Worm (Caenorhabditis elegans) whole organism, L1 larva: ENCODE measurements around the gene fbxa-141.

ENCODE experiments used
- C04F5.9 ChIP-seq: sonication (generic microtip); optimal IDR thresholded peaks from 2 replicates; lab custom pipeline; 2016; ENCODE audit warnings: missing genetic modification characterization, missing compliant biosample characterization
- C16A3.4 ChIP-seq: fragments of 150-350 bp; optimal IDR thresholded peaks from 2 replicates; lab custom pipeline; 2014; ENCODE audit warnings: missing biosample characterization, missing genetic modification characterization
- Y116A8C.19 ChIP-seq: sonication (generic microtip); optimal IDR thresholded peaks from 2 replicates; lab custom pipeline; 2016; ENCODE audit warnings: missing compliant biosample characterization, missing genetic modification characterization, borderline replicate concordance
- aha-1 ChIP-seq: fragments of 150-350 bp; optimal IDR thresholded peaks from 2 replicates; lab custom pipeline; 2014; ENCODE audit warnings: missing biosample characterization, missing genetic modification characterization
- alr-1 ChIP-seq: fragments of 200-800 bp; sonication (Bioruptor generic); optimal IDR thresholded peaks from 2 replicates; lab custom pipeline; 2018; ENCODE audit warnings: borderline replicate concordance, mild to moderate bottlenecking, missing genetic modification characterization, missing compliant biosample characterization
- ama-1 ChIP-seq: fragments of 150-350 bp; optimal IDR thresholded peaks from 2 replicates; lab custom pipeline; 2014
- blmp-1 ChIP-seq: fragments of 150-350 bp; optimal IDR thresholded peaks from 2 replicates; lab custom pipeline; 2014; ENCODE audit warnings: missing biosample characterization, missing genetic modification characterization
- ceh-63 ChIP-seq: fragments of 200-800 bp; sonication (Bioruptor generic); optimal IDR thresholded peaks from 2 replicates; lab custom pipeline; 2018; ENCODE audit warnings: mild to moderate bottlenecking, missing genetic modification characterization, missing compliant biosample characterization
- ceh-88 ChIP-seq: fragments of 200-800 bp; sonication (Bioruptor generic); IDR thresholded peaks from 2 replicates; pipeline ENCODE4 v1.3.6; 2022; ENCODE audit warnings: missing genetic modification characterization, missing compliant biosample characterization
- ces-1 ChIP-seq: fragments of 150-350 bp; optimal IDR thresholded peaks from 2 replicates; lab custom pipeline; 2014; ENCODE audit warnings: missing biosample characterization, missing genetic modification reagents, missing genetic modification characterization
- efl-1 ChIP-seq, 4 experiments: fragments of 150-350 bp; optimal IDR thresholded peaks in 3 of 4; peaks in 1 of 4; 1 replicate in 1 of 4; 2 replicates in 3 of 4; lab custom pipeline; 2014; ENCODE audit warnings: missing biosample characterization in 2 of 4, missing genetic modification characterization in 2 of 4, missing genetic modification reagents in 2 of 4
- efl-3 ChIP-seq: fragments of 200-800 bp; sonication (Bioruptor generic); optimal IDR thresholded peaks from 2 replicates; lab custom pipeline; 2018; ENCODE audit warnings: mild to moderate bottlenecking, missing genetic modification characterization, missing compliant biosample characterization
- elt-3 ChIP-seq, 6 experiments: fragments of 150-350 bp in 1 of 6; sonication (generic microtip); optimal IDR thresholded peaks; 2 replicates each; lab custom pipeline; 2017 to 2018; ENCODE audit warnings: missing biosample characterization in 6 of 6, missing genetic modification characterization in 6 of 6, inconsistent platforms in 1 of 6
- ets-5 ChIP-seq: fragments of 200-800 bp; sonication (Bioruptor generic); IDR thresholded peaks from 2 replicates; pipeline ENCODE4 v1.3.6; 2022; ENCODE audit warnings: missing genetic modification characterization, missing compliant biosample characterization
- fkh-10 ChIP-seq: sonication (generic microtip); optimal IDR thresholded peaks from 2 replicates; lab custom pipeline; 2017; ENCODE audit warnings: missing biosample characterization, missing genetic modification reagents, missing genetic modification characterization
- fkh-8 ChIP-seq: sonication (generic microtip); optimal IDR thresholded peaks from 2 replicates; lab custom pipeline; 2016; ENCODE audit warnings: mild to moderate bottlenecking, missing genetic modification characterization, missing compliant biosample characterization
- grh-1 ChIP-seq: fragments of 200-800 bp; sonication (Bioruptor generic); IDR thresholded peaks from 2 replicates; pipeline ENCODE4 v1.3.6; 2022; ENCODE audit warnings: missing genetic modification reagents, missing genetic modification characterization, missing compliant biosample characterization
- hlh-4 ChIP-seq: sonication (generic microtip); optimal IDR thresholded peaks from 2 replicates; lab custom pipeline; 2016; ENCODE audit warnings: mild to moderate bottlenecking, missing genetic modification characterization, missing compliant biosample characterization
- hpl-2 ChIP-seq: fragments of 150-350 bp; optimal IDR thresholded peaks from 2 replicates; lab custom pipeline; 2014; ENCODE audit warnings: missing biosample characterization, missing genetic modification reagents, missing genetic modification characterization
- isw-1 ChIP-seq: fragments of 200-800 bp; sonication (Bioruptor generic); IDR thresholded peaks from 2 replicates; pipeline ENCODE4 v1.3.6; 2022; ENCODE audit warnings: missing genetic modification characterization, missing compliant biosample characterization
- lin-14 ChIP-seq: fragments of 200-800 bp; sonication (Bioruptor generic); optimal IDR thresholded peaks from 2 replicates; lab custom pipeline; 2018; ENCODE audit warnings: mild to moderate bottlenecking, missing genetic modification characterization, moderate library complexity, missing compliant biosample characterization
- lin-15B ChIP-seq: fragments of 150-350 bp; sonication (generic microtip); optimal IDR thresholded peaks from 3 replicates; lab custom pipeline; 2014; ENCODE audit warnings: missing biosample characterization, missing genetic modification characterization
- lin-39 ChIP-seq: fragments of 150-350 bp; optimal IDR thresholded peaks from 2 replicates; lab custom pipeline; 2014; ENCODE audit warnings: missing biosample characterization, missing genetic modification reagents, missing genetic modification characterization
- lir-3 ChIP-seq: sonication (generic microtip); optimal IDR thresholded peaks from 2 replicates; lab custom pipeline; 2016; ENCODE audit warnings: mild to moderate bottlenecking, missing genetic modification characterization, moderate library complexity, missing compliant biosample characterization; ENCODE audit not compliant: poor library complexity
- mdl-1 ChIP-seq, 2 experiments: fragments of 150-350 bp; optimal IDR thresholded peaks; 2 replicates each; lab custom pipeline; 2014 to 2017; ENCODE audit warnings: missing biosample characterization in 2 of 2, missing genetic modification characterization in 2 of 2, inconsistent platforms in 1 of 2
- mef-2 ChIP-seq: fragments of 150-350 bp; optimal IDR thresholded peaks from 2 replicates; lab custom pipeline; 2014; ENCODE audit warnings: missing biosample characterization, missing genetic modification characterization
- mep-1 ChIP-seq: fragments of 150-350 bp; optimal IDR thresholded peaks from 2 replicates; lab custom pipeline; 2014; ENCODE audit warnings: missing biosample characterization, missing genetic modification characterization
- nhr-12 ChIP-seq: sonication (generic microtip); optimal IDR thresholded peaks from 2 replicates; lab custom pipeline; 2017; ENCODE audit warnings: missing biosample characterization, missing genetic modification characterization
- nhr-71 ChIP-seq: sonication (generic microtip); optimal IDR thresholded peaks from 2 replicates; lab custom pipeline; 2016; ENCODE audit warnings: mild to moderate bottlenecking, missing genetic modification characterization, moderate library complexity, missing compliant biosample characterization
- nhr-76 ChIP-seq: sonication (generic microtip); optimal IDR thresholded peaks from 2 replicates; lab custom pipeline; 2017; ENCODE audit warnings: missing biosample characterization, missing genetic modification characterization
- nhr-77 ChIP-seq: fragments of 150-350 bp; optimal IDR thresholded peaks from 2 replicates; lab custom pipeline; 2014; ENCODE audit warnings: missing biosample characterization, missing genetic modification characterization
- nhr-84 ChIP-seq: sonication (generic microtip); optimal IDR thresholded peaks from 2 replicates; lab custom pipeline; 2017; ENCODE audit warnings: missing biosample characterization, missing genetic modification characterization
- nhr-85 ChIP-seq: sonication (generic microtip); peaks from one replicate; lab custom pipeline; 2016; ENCODE audit warnings: missing genetic modification characterization, inconsistent platforms, missing compliant biosample characterization
- pag-3 ChIP-seq: sonication (generic microtip); optimal IDR thresholded peaks from 2 replicates; lab custom pipeline; 2017; ENCODE audit warnings: missing genetic modification characterization, mild to moderate bottlenecking, missing compliant biosample characterization, antibody characterized with exemption, borderline replicate concordance; ENCODE audit not compliant: insufficient read depth
- pax-3 ChIP-seq: fragments of 200-800 bp; sonication (Bioruptor generic); optimal IDR thresholded peaks from 2 replicates; lab custom pipeline; 2018; ENCODE audit warnings: mild to moderate bottlenecking, missing genetic modification characterization, moderate library complexity, missing compliant biosample characterization
- pqm-1 ChIP-seq: sonication (generic microtip); optimal IDR thresholded peaks from 3 replicates; lab custom pipeline; 2017; ENCODE audit warnings: missing biosample characterization, missing genetic modification characterization
- rnt-1 ChIP-seq: sonication (generic microtip); optimal IDR thresholded peaks from 2 replicates; lab custom pipeline; 2016; ENCODE audit warnings: mild to moderate bottlenecking, missing genetic modification characterization, moderate library complexity, missing compliant biosample characterization
- snu-23 ChIP-seq: sonication (generic microtip); optimal IDR thresholded peaks from 2 replicates; lab custom pipeline; 2016; ENCODE audit warnings: missing genetic modification characterization, missing compliant biosample characterization
- sptf-1 ChIP-seq: fragments of 150-350 bp; optimal IDR thresholded peaks from 2 replicates; lab custom pipeline; 2014; ENCODE audit warnings: missing biosample characterization, missing genetic modification characterization
- sup-37 ChIP-seq: fragments of 200-800 bp; sonication (Bioruptor generic); optimal IDR thresholded peaks from 2 replicates; lab custom pipeline; 2018; ENCODE audit warnings: mild to moderate bottlenecking, missing genetic modification characterization, missing compliant biosample characterization
- swsn-7 ChIP-seq: sonication (generic microtip); optimal IDR thresholded peaks from 2 replicates; lab custom pipeline; 2016; ENCODE audit warnings: missing genetic modification characterization, missing compliant biosample characterization
- tbx-2 ChIP-seq: sonication (generic microtip); optimal IDR thresholded peaks from 2 replicates; lab custom pipeline; 2016; ENCODE audit warnings: missing genetic modification characterization, missing compliant biosample characterization
- tlp-1 ChIP-seq: fragments of 150-350 bp; optimal IDR thresholded peaks from 2 replicates; lab custom pipeline; 2014; ENCODE audit warnings: missing biosample characterization, missing genetic modification characterization
- unc-130 ChIP-seq: fragments of 150-350 bp; optimal IDR thresholded peaks from 2 replicates; lab custom pipeline; 2017; ENCODE audit warnings: missing biosample characterization, missing genetic modification characterization, inconsistent platforms
- unc-62 ChIP-seq: fragments of 150-350 bp; optimal IDR thresholded peaks from 2 replicates; lab custom pipeline; 2014; ENCODE audit warnings: missing biosample characterization, missing genetic modification reagents, missing genetic modification characterization
- vab-15 ChIP-seq: sonication (generic microtip); optimal IDR thresholded peaks from 2 replicates; lab custom pipeline; 2017; ENCODE audit warnings: missing genotype, mild to moderate bottlenecking, missing genetic modification characterization, missing compliant biosample characterization
- ztf-11 ChIP-seq, 2 experiments: sonication (generic microtip); optimal IDR thresholded peaks; 2 replicates each; lab custom pipeline; 2016 to 2017; ENCODE audit warnings: missing genetic modification characterization in 2 of 2, missing biosample characterization in 1 of 2, missing compliant biosample characterization in 1 of 2

fbxa-141 gene

ce11 chrX:14491103-14491502, 21.6 kb downstream of the fbxa-141 start:
- TF ChIP-seq blmp-1 (peak; percentile 44), tbx-2 (peak; percentile 39), lir-3 (no peak), lin-14 (GFP tag; lab: Kevin White, UChicago) (peak; percentile 54), efl-1 (optimal IDR thresholded peaks at IDR 0.05; lab: Kevin White, UChicago) (no peak), efl-1 (GFP tag; optimal IDR thresholded peaks at IDR 0.05 in 1 of 2; lab: Kevin White, UChicago) (peak in 1 of 2 experiments; percentile 20), rnt-1 (tag; lab: Kevin White, UChicago) (peak; percentile 1), sptf-1 (tag; lab: Kevin White, UChicago) (no peak), grh-1 (GFP tag; lab: Robert Waterston, UW) (peak; percentile 28; the same call in 1 of the 2 replicates), nhr-71 (tag; lab: Kevin White, UChicago) (peak; percentile 25), ama-1 (lab: Kevin White, UChicago) (peak; percentile 68), nhr-84 (no peak), snu-23 (peak; percentile 17), tlp-1 (tag; lab: Kevin White, UChicago) (no peak), vab-15 (no peak), aha-1 (tag; lab: Kevin White, UChicago) (no peak), pqm-1 (no peak), nhr-85 (tag; lab: Kevin White, UChicago) (peak; percentile 80), lin-39 (no peak)

DNA sequence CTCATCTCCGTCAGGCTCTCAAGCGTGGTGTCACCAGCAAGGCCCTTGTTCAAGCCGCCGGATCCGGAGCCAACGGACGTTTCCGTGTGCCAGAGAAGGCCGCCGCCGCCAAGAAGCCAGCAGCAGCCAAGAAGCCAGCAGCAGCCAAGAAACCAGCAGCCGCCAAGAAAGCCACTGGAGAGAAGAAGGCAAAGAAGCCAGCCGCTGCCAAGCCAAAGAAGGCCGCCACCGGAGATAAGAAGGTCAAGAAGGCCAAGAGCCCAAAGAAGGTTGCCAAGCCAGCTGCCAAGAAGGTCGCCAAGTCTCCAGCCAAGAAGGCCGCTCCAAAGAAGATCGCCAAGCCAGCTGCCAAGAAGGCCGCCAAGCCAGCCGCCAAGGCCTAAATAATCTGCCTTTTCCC, 22.2 kb downstream of the fbxa-141 start:
- TF ChIP-seq ceh-63 (GFP tag; lab: Kevin White, UChicago), result no peak

DNA sequence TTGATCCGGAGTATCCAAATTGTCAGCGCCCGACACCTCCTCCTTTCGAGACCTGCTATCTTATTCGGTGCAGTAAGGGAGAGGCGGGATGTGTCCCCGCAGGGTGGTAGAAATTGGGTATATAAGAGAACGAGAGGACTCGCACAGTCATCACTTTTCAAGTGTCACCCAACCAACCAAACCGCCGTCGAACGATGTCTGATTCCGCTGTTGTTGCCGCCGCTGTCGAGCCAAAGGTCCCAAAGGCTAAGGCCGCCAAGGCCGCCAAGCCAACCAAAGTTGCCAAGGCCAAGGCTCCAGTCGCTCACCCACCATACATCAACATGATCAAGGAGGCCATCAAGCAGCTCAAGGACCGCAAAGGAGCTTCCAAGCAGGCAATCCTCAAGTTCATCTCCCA, 22.8 kb downstream of the fbxa-141 start, which contains the start of gene his-24:
Gene his-24, plus strand, starts transcription at position 150 of the 400 bp plus-strand sequence.
- TF ChIP-seq alr-1 (tag; lab: Kevin White, UChicago), result no peak
- peak; percentile 50 for TF ChIP-seq fkh-10
- TF ChIP-seq mef-2 (tag; lab: Kevin White, UChicago), result no peak
- no peak for TF ChIP-seq lin-15B
- no peak for TF ChIP-seq ets-5 (GFP tag; lab: Robert Waterston, UW)
- peak; percentile 89 for TF ChIP-seq lin-14 (GFP tag; lab: Kevin White, UChicago)
- TF ChIP-seq tbx-2, result peak; percentile 72
- TF ChIP-seq mep-1 (tag; lab: Kevin White, UChicago), result peak; percentile 35
- TF ChIP-seq unc-62 (GFP tag; lab: Kevin White, UChicago), result no peak
- TF ChIP-seq nhr-77 (tag; lab: Kevin White, UChicago), result peak; percentile 55
- no peak for TF ChIP-seq hlh-4 (tag; lab: Kevin White, UChicago)
- peak; percentile 18 for TF ChIP-seq pax-3
- TF ChIP-seq nhr-12 (tag; lab: Kevin White, UChicago), result no peak
- TF ChIP-seq efl-1 (optimal IDR thresholded peaks at IDR 0.05; lab: Kevin White, UChicago), result peak; percentile 46 to 48
- TF ChIP-seq efl-1 (GFP tag; optimal IDR thresholded peaks at IDR 0.05 in 1 of 2; lab: Kevin White, UChicago), result peak in 1 of 2 experiments; percentile 53
- TF ChIP-seq rnt-1 (tag; lab: Kevin White, UChicago), result peak; percentile 75
- TF ChIP-seq fkh-8, result peak; percentile 72
- TF ChIP-seq C16A3.4 (tag; lab: Kevin White, UChicago), result peak; percentile 80
- TF ChIP-seq ztf-11 (tag; optimal IDR thresholded peaks at IDR 0.05; lab: Kevin White, UChicago), result peak in 1 of 2 experiments; percentile 70
- TF ChIP-seq ceh-63 (GFP tag; lab: Kevin White, UChicago), result no peak
- no peak for TF ChIP-seq pqm-1
- TF ChIP-seq lir-3, result no peak
- TF ChIP-seq mdl-1 (tag; optimal IDR thresholded peaks at IDR 0.05; lab: Kevin White, UChicago), result peak in 1 of 2 experiments; percentile 46
- no peak for TF ChIP-seq Y116A8C.19 (tag; lab: Kevin White, UChicago)
- TF ChIP-seq elt-3 (tag; optimal IDR thresholded peaks at IDR 0.05; lab: Kevin White, UChicago), result peak in 2 of 6 experiments; percentile 9 to 56
- TF ChIP-seq nhr-71 (tag; lab: Kevin White, UChicago), result peak; percentile 84
- peak; percentile 85 for TF ChIP-seq nhr-85 (tag; lab: Kevin White, UChicago)
- TF ChIP-seq nhr-84, result no peak
- TF ChIP-seq sup-37 (GFP tag; lab: Kevin White, UChicago), result peak; percentile 43
- peak; percentile 97 for TF ChIP-seq swsn-7 (tag; lab: Kevin White, UChicago)
- TF ChIP-seq unc-130 (tag; lab: Kevin White, UChicago), result no peak
- peak; percentile 39 for TF ChIP-seq efl-3 (GFP tag; lab: Kevin White, UChicago)
- no peak for TF ChIP-seq nhr-76 (tag; lab: Kevin White, UChicago)
- TF ChIP-seq ceh-88 (GFP tag; lab: Robert Waterston, UW), result no peak
- TF ChIP-seq hpl-2, result no peak
- TF ChIP-seq blmp-1, result peak; percentile 5
- TF ChIP-seq ces-1, result no peak
- TF ChIP-seq pag-3 (tag; lab: Kevin White, UChicago), result no peak
- peak; percentile 33 for TF ChIP-seq C04F5.9 (tag; lab: Kevin White, UChicago)
- TF ChIP-seq isw-1, result no peak; the same call in 1 of the 2 replicates
